Worm (Caenorhabditis elegans) whole organism, L3 larva: ENCODE data around the gene acp-4.

Experiments
- aly-2 ChIP-seq: fragments of 150-350 bp; optimal IDR thresholded peaks from 2 replicates; lab custom pipeline; 2014; ENCODE audit warnings: missing biosample characterization, missing genetic modification characterization
- ama-1 ChIP-seq: fragments of 150-350 bp; optimal IDR thresholded peaks from 2 replicates; lab custom pipeline; 2018
- ceh-28 ChIP-seq: fragments of 150-350 bp; optimal IDR thresholded peaks from 2 replicates; lab custom pipeline; 2014; ENCODE audit warnings: missing biosample characterization, missing genetic modification reagents, missing genetic modification characterization
- fkh-10 ChIP-seq: sonication (generic microtip); optimal IDR thresholded peaks from 2 replicates; lab custom pipeline; 2017; ENCODE audit warnings: missing biosample characterization, missing genetic modification reagents, missing genetic modification characterization
- fos-1 ChIP-seq: fragments of 150-350 bp; optimal IDR thresholded peaks from 2 replicates; lab custom pipeline; 2014; ENCODE audit warnings: missing biosample characterization, missing genetic modification characterization
- nhr-237 ChIP-seq: fragments of 150-350 bp; optimal IDR thresholded peaks from 2 replicates; lab custom pipeline; 2014; ENCODE audit warnings: missing biosample characterization, missing genetic modification characterization
- unc-39 ChIP-seq: sonication (generic microtip); optimal IDR thresholded peaks from 4 replicates; lab custom pipeline; 2017; ENCODE audit warnings: missing biosample characterization, missing genetic modification characterization
- unc-62 ChIP-seq: fragments of 150-350 bp; sonication (generic microtip); optimal IDR thresholded peaks from 4 replicates; lab custom pipeline; 2014; ENCODE audit warnings: missing biosample characterization, missing genetic modification reagents, missing genetic modification characterization
- ztf-4 ChIP-seq: fragments of 150-350 bp; optimal IDR thresholded peaks from 2 replicates; lab custom pipeline; 2014; ENCODE audit warnings: missing biosample characterization, missing genetic modification characterization

DNA sequence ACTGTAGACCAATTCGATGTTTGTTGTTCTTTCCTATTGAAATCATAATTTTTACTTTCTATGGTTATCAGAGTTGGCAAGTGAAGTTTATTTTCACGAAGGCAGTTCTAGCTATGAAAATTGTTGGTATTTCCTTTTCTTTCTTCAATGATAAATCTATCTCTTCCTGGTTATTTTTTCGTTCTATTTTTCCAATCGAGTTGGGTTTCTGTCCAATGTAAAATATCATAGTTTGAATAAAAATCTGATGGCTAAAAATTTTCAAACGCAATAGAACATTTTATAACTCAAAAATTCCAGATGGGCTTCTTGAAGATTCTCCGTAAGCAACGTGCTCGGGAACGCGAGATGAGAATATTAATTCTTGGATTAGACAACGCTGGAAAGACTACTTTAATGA is 9.1 kb upstream of the acp-4 start, which contains the start of gene evl-20:
- no peak for TF ChIP-seq fos-1 (tag; lab: Kevin White, UChicago)
- TF ChIP-seq nhr-237 (tag; lab: Kevin White, UChicago) = no peak
- TF ChIP-seq ama-1 (lab: Kevin White, UChicago) = no peak
- TF ChIP-seq ceh-28 (tag; lab: Kevin White, UChicago) = no peak
- no peak for TF ChIP-seq ztf-4 (tag; lab: Kevin White, UChicago)
- TF ChIP-seq unc-62 (GFP tag; lab: Kevin White, UChicago) = no peak
- no peak for TF ChIP-seq unc-39 (tag; lab: Kevin White, UChicago)
- no peak for TF ChIP-seq fkh-10 (GFP tag; lab: Kevin White, UChicago)
- TF ChIP-seq aly-2 (tag; lab: Kevin White, UChicago) = no peak
